Worm (Caenorhabditis elegans): ENCODE results near the gene F13B12.2.

Gene F13B12.2

ce11 chrIV:10380626-10381025 is 48.3 kb downstream of the F13B12.2 start:
- TF ChIP-seq nhr-77 (tag; optimal IDR thresholded peaks at IDR 0.05) (no peak), T26A8.4 (GFP tag; IDR thresholded peaks at IDR 0.05) (0 out of 2 replicates have a peak, but pooled peaks have one; percentile 21), snpc-1.2 (GFP tag; IDR thresholded peaks at IDR 0.05) (no peak), ces-1 (GFP tag; optimal IDR thresholded peaks at IDR 0.05) (no peak), rbr-2 (tag; optimal IDR thresholded peaks at IDR 0.05) (peak; percentile 46), cey-2 (tag; optimal IDR thresholded peaks at IDR 0.05; ENCODE audit: borderline replicate concordance, insufficient read depth) (no peak), saeg-2 (GFP tag; IDR thresholded peaks at IDR 0.05) (0 out of 2 replicates have a peak, but pooled peaks have one; percentile 11), ztf-11 (tag; optimal IDR thresholded peaks at IDR 0.05) (no peak), fkh-10 (GFP tag; optimal IDR thresholded peaks at IDR 0.05) (no peak), nhr-111 (GFP tag; optimal IDR thresholded peaks at IDR 0.05) (no peak), nhr-237 (tag; optimal IDR thresholded peaks at IDR 0.05) (no peak), zag-1 (tag; optimal IDR thresholded peaks at IDR 0.05) (no peak), nhr-6 (tag; optimal IDR thresholded peaks at IDR 0.05) (no peak), F26F4.8 (GFP tag; conservative IDR thresholded peaks at IDR 0.05) (0 out of 2 replicates have a peak, but pooled peaks have one; percentile 4), nhr-10 (tag; optimal IDR thresholded peaks at IDR 0.05) (no peak), nhr-76 (tag; optimal IDR thresholded peaks at IDR 0.05) (no peak), lim-7 (GFP tag; IDR thresholded peaks at IDR 0.05) (no peak), unc-39 (tag; optimal IDR thresholded peaks at IDR 0.05) (no peak), pqm-1 (tag; optimal IDR thresholded peaks at IDR 0.05) (no peak), jun-1 (tag; optimal IDR thresholded peaks at IDR 0.05) (no peak), unc-62 (GFP tag; optimal IDR thresholded peaks at IDR 0.05 in 1 of 2) (peak in 1 of 2 experiments; percentile 96), unc-62 (tag; optimal IDR thresholded peaks at IDR 0.05) (no peak), aly-2 (tag; optimal IDR thresholded peaks at IDR 0.05) (no peak), nhr-11 (tag; optimal IDR thresholded peaks at IDR 0.05) (peak; percentile 16), dmd-9 (GFP tag; IDR thresholded peaks at IDR 0.05) (no peak), zip-11 (GFP tag; IDR thresholded peaks at IDR 0.05) (no peak), lin-1 (GFP tag; IDR thresholded peaks at IDR 0.05) (0 out of 2 replicates have a peak, but pooled peaks have one; percentile 32), daf-8 (GFP tag; IDR thresholded peaks at IDR 0.05) (no peak), madf-5 (GFP tag; IDR thresholded peaks at IDR 0.05) (no peak), daf-19 (GFP tag; conservative IDR thresholded peaks at IDR 0.05) (no peak), ceh-28 (tag; optimal IDR thresholded peaks at IDR 0.05) (no peak), lin-39 (tag; optimal IDR thresholded peaks at IDR 0.05) (no peak), spr-1 (tag; optimal IDR thresholded peaks at IDR 0.05) (peak; percentile 46), hlh-30 (tag; optimal IDR thresholded peaks at IDR 0.05; ENCODE audit: insufficient read depth) (peak; percentile 98), mes-2 (tag; optimal IDR thresholded peaks at IDR 0.05; ENCODE audit: poor library complexity, severe bottlenecking) (peak; percentile 21), mxl-2 (GFP tag; conservative IDR thresholded peaks at IDR 0.05) (no peak), R02D3.7 (tag; optimal IDR thresholded peaks at IDR 0.05) (no peak), F10B5.3 (tag; optimal IDR thresholded peaks at IDR 0.05) (no peak), unc-130 (GFP tag; optimal IDR thresholded peaks at IDR 0.05) (peak; percentile 24), snpc-4 (tag; optimal IDR thresholded peaks at IDR 0.05) (no peak), T20F7.1 (GFP tag; optimal IDR thresholded peaks at IDR 0.05) (no peak), ZK546.5 (tag; optimal IDR thresholded peaks at IDR 0.05) (no peak), nhr-41 (GFP tag; IDR thresholded peaks at IDR 0.05) (no peak), D1046.2 (GFP tag; IDR thresholded peaks at IDR 0.05) (no peak), pha-4 (GFP tag; IDR thresholded peaks at IDR 0.05) (no peak), pha-4 (tag; optimal IDR thresholded peaks at IDR 0.05) (no peak), aha-1 (tag) (peak; percentile 98), spr-3 (GFP tag; optimal IDR thresholded peaks at IDR 0.05) (no peak), lin-15B (tag; optimal IDR thresholded peaks at IDR 0.05) (no peak), F49E8.2 (tag; optimal IDR thresholded peaks at IDR 0.05; ENCODE audit: borderline replicate concordance) (no peak), ctbp-1 (GFP tag; IDR thresholded peaks at IDR 0.05) (peak; percentile 66; the same call in 1 of the 2 replicates), F37D6.2 (tag; optimal IDR thresholded peaks at IDR 0.05) (peak; percentile 29), ceh-44 (GFP tag; IDR thresholded peaks at IDR 0.05) (no peak)

Measured in whole organism, L4 larva.